Fruit fly (Drosophila melanogaster) whole organism, pupa: ENCODE data around the gene CG12877.

Source experiments
- CG10348 ChIP-seq: fragments of 200-800 bp; sonication (Bioruptor generic); IDR thresholded peaks from 2 replicates; pipeline ENCODE4 v1.3.6; 2022; ENCODE audit warnings: missing biosample characterization, missing genetic modification characterization
- CG12605 ChIP-seq: fragments of 200-800 bp; sonication (Bioruptor generic); IDR thresholded peaks from 2 replicates; pipeline ENCODE4 v1.3.6; 2022; ENCODE audit warnings: missing biosample characterization, missing genetic modification characterization
- CG14655 ChIP-seq: fragments of 200-800 bp; sonication (Bioruptor generic); optimal IDR thresholded peaks from 3 replicates; lab custom pipeline; 2017; ENCODE audit warnings: mild to moderate bottlenecking, missing biosample characterization, missing genetic modification reagents, missing genetic modification characterization
- CG17806 ChIP-seq: fragments of 200-800 bp; sonication (Bioruptor generic); optimal IDR thresholded peaks from 2 replicates; lab custom pipeline; 2018; ENCODE audit warnings: missing biosample characterization, mild to moderate bottlenecking, missing genetic modification characterization, moderate library complexity
- CG32121 ChIP-seq: fragments of 200-800 bp; sonication (Bioruptor generic); IDR thresholded peaks from 2 replicates; pipeline ENCODE4 v1.3.6; 2022; ENCODE audit warnings: missing biosample characterization, missing genetic modification characterization
- CG34367 ChIP-seq: fragments of 200-800 bp; sonication (Bioruptor generic); optimal IDR thresholded peaks from 2 replicates; lab custom pipeline; 2018; ENCODE audit warnings: missing biosample characterization, mild to moderate bottlenecking, missing genetic modification characterization
- CG8301 ChIP-seq: fragments of 200-800 bp; sonication (Bioruptor generic); optimal IDR thresholded peaks from 2 replicates; lab custom pipeline; 2018; ENCODE audit warnings: missing biosample characterization, mild to moderate bottlenecking, missing genetic modification characterization
- EcR ChIP-seq: fragments of 200-800 bp; sonication (Bioruptor generic); optimal IDR thresholded peaks from 3 replicates; lab custom pipeline; 2019; ENCODE audit warnings: missing biosample characterization, missing genetic modification characterization, mild to moderate bottlenecking, moderate library complexity, missing genetic modification reagents
- Pif1A ChIP-seq: fragments of 200-800 bp; sonication (Bioruptor generic); optimal IDR thresholded peaks from 3 replicates; lab custom pipeline; 2016; ENCODE audit warnings: missing biosample characterization, missing genetic modification characterization
- Snoo ChIP-seq: fragments of 200-800 bp; sonication (Bioruptor generic); optimal IDR thresholded peaks from 3 replicates; lab custom pipeline; 2017; ENCODE audit warnings: missing biosample characterization, mild to moderate bottlenecking, missing genetic modification characterization, inconsistent platforms
- gl ChIP-seq: fragments of 200-800 bp; sonication (Bioruptor generic); optimal IDR thresholded peaks from 2 replicates; lab custom pipeline; 2018; ENCODE audit warnings: missing biosample characterization, mild to moderate bottlenecking, missing genetic modification characterization

- TF ChIP-seq gl (tag; lab: Kevin White, UChicago): no peak
- no peak for TF ChIP-seq EcR (GFP tag; lab: Kevin White, UChicago)
- TF ChIP-seq CG14655 (GFP tag; lab: Kevin White, UChicago): no peak
- no peak for TF ChIP-seq CG34367
- TF ChIP-seq CG10348 (GFP tag; lab: Robert Waterston, UW): no peak
- TF ChIP-seq CG8301: no peak
- TF ChIP-seq Pif1A (GFP tag; lab: Kevin White, UChicago): no peak
- TF ChIP-seq CG12605 (GFP tag; lab: Robert Waterston, UW): no peak
- no peak for TF ChIP-seq Snoo (tag; lab: Kevin White, UChicago)
- no peak for TF ChIP-seq CG17806
- TF ChIP-seq CG32121 (GFP tag; lab: Robert Waterston, UW): no peak
Observed at dm6 chr3R:27700229-27700573, 6.7 kb upstream of the CG12877 start, which contains the start of gene btz.
